Worm (Caenorhabditis elegans): Measurements from ENCODE around the gene col-105.
"Not testable (repeated sequence)": the region's sequence is repeated elsewhere in the genome, so short reads cannot be mapped to it uniquely, and the experiment has no call there.

- TF ChIP-seq aly-1 (tag; optimal IDR thresholded peaks at IDR 0.05); hmg-4 (GFP tag; optimal IDR thresholded peaks at IDR 0.05): not testable (repeated sequence)
These were observed 15.6 kb downstream of the col-105 start, which contains the start of gene F58F6.5 for ce11 chrIV:1343379-1343778.
